Worm (Caenorhabditis elegans): ENCODE measurements around the gene C27A2.8.

The C27A2.8 gene

ce11 chrII:5101701-5102100 lies 33.9 kb upstream of the C27A2.8 start, which contains the start of the genes idpb-3 and idpb-1:
idpb-3 (minus strand) TSS chrII:5101801.
idpb-1 (plus strand) TSS chrII:5101984.
- TF ChIP-seq hmg-4 (GFP tag; optimal IDR thresholded peaks at IDR 0.05) (no peak), ceh-36 (tag; optimal IDR thresholded peaks at IDR 0.05) (no peak), hmbx-1 (tag; optimal IDR thresholded peaks at IDR 0.05) (no peak), aly-1 (tag; optimal IDR thresholded peaks at IDR 0.05) (no peak)

ce11 chrII:5099649-5100048 lies 31.8 kb upstream of the C27A2.8 start, which contains the start of gene C04G6.6:
C04G6.6 (minus strand) TSS chrII:5099749.
- TF ChIP-seq flt-1 (GFP tag; IDR thresholded peaks at IDR 0.05) (no peak), sea-1 (GFP tag; conservative IDR thresholded peaks at IDR 0.05) (no peak), aly-1 (tag; optimal IDR thresholded peaks at IDR 0.05) (no peak), scrt-1 (GFP tag; IDR thresholded peaks at IDR 0.05) (no peak), hmbx-1 (tag; optimal IDR thresholded peaks at IDR 0.05) (no peak), tra-4 (tag; optimal IDR thresholded peaks at IDR 0.05) (no peak), tbx-11 (GFP tag; IDR thresholded peaks at IDR 0.05) (no peak), hmg-4 (GFP tag; optimal IDR thresholded peaks at IDR 0.05) (no peak), F13C5.2 (tag; optimal IDR thresholded peaks at IDR 0.05) (no peak), hnd-1 (tag; optimal IDR thresholded peaks at IDR 0.05) (no peak), ets-7 (tag; optimal IDR thresholded peaks at IDR 0.05) (no peak), B0310.2 (tag; optimal IDR thresholded peaks at IDR 0.05) (no peak), pes-1 (GFP tag; IDR thresholded peaks at IDR 0.05) (no peak), ama-1 (optimal IDR thresholded peaks at IDR 0.05) (no peak)

ce11 chrII:5099034-5099433 lies 31.2 kb upstream of the C27A2.8 start:
- TF ChIP-seq ets-7 (tag; optimal IDR thresholded peaks at IDR 0.05) = no peak
- TF ChIP-seq tbx-37 (GFP tag; conservative IDR thresholded peaks at IDR 0.05) = no peak
- no peak for TF ChIP-seq hnd-1 (tag; optimal IDR thresholded peaks at IDR 0.05)
- no peak for TF ChIP-seq scrt-1 (GFP tag; IDR thresholded peaks at IDR 0.05)
- TF ChIP-seq ama-1 (optimal IDR thresholded peaks at IDR 0.05) = no peak
- TF ChIP-seq ceh-13 (GFP tag; optimal IDR thresholded peaks at IDR 0.05) = no peak
- TF ChIP-seq B0310.2 (tag; optimal IDR thresholded peaks at IDR 0.05) = no peak
- TF ChIP-seq aly-1 (tag; optimal IDR thresholded peaks at IDR 0.05) = no peak
- no peak for TF ChIP-seq F13C5.2 (tag; optimal IDR thresholded peaks at IDR 0.05)
- no peak for TF ChIP-seq tbx-11 (GFP tag; IDR thresholded peaks at IDR 0.05)
- no peak for TF ChIP-seq ceh-36 (tag; optimal IDR thresholded peaks at IDR 0.05)
- TF ChIP-seq sea-1 (GFP tag; conservative IDR thresholded peaks at IDR 0.05) = no peak
- no peak for TF ChIP-seq tra-4 (tag; optimal IDR thresholded peaks at IDR 0.05)
- no peak for TF ChIP-seq flt-1 (GFP tag; IDR thresholded peaks at IDR 0.05)
- no peak for TF ChIP-seq hmg-4 (GFP tag; optimal IDR thresholded peaks at IDR 0.05)
- TF ChIP-seq pes-1 (GFP tag; IDR thresholded peaks at IDR 0.05) = no peak

ce11 chrII:5097463-5097862 lies 29.6 kb upstream of the C27A2.8 start:
- peak; percentile 89 for TF ChIP-seq sea-1 (GFP tag; conservative IDR thresholded peaks at IDR 0.05)
- peak; percentile 81 for TF ChIP-seq scrt-1 (GFP tag; IDR thresholded peaks at IDR 0.05)
- TF ChIP-seq tbx-11 (GFP tag; IDR thresholded peaks at IDR 0.05) = peak; percentile 99
- peak; percentile 90 for TF ChIP-seq tbx-37 (GFP tag; conservative IDR thresholded peaks at IDR 0.05)

ce11 chrII:5093945-5094344 lies 26.1 kb upstream of the C27A2.8 start, which contains the start of gene C04G6.13:
C04G6.13 (plus strand) TSS chrII:5094245.
- TF ChIP-seq hmbx-1 (tag; optimal IDR thresholded peaks at IDR 0.05) (no peak), flt-1 (GFP tag; IDR thresholded peaks at IDR 0.05) (no peak), tbx-37 (GFP tag; conservative IDR thresholded peaks at IDR 0.05) (no peak), ceh-36 (tag; optimal IDR thresholded peaks at IDR 0.05) (no peak), ets-7 (tag; optimal IDR thresholded peaks at IDR 0.05) (no peak), scrt-1 (GFP tag; IDR thresholded peaks at IDR 0.05) (no peak), ama-1 (optimal IDR thresholded peaks at IDR 0.05) (no peak), ceh-13 (GFP tag; optimal IDR thresholded peaks at IDR 0.05) (no peak), aly-1 (tag; optimal IDR thresholded peaks at IDR 0.05) (no peak), sea-1 (GFP tag; conservative IDR thresholded peaks at IDR 0.05) (no peak), hmg-4 (GFP tag; optimal IDR thresholded peaks at IDR 0.05) (no peak), hnd-1 (tag; optimal IDR thresholded peaks at IDR 0.05) (no peak), pes-1 (GFP tag; IDR thresholded peaks at IDR 0.05) (no peak)

ce11 chrII:5092362-5093281 lies 24.8 kb upstream of the C27A2.8 start, which contains the start of gene C04G6.2:
C04G6.2 (plus strand) TSS chrII:5093231.
- TF ChIP-seq F13C5.2 (tag; optimal IDR thresholded peaks at IDR 0.05) (no peak), tra-4 (tag; optimal IDR thresholded peaks at IDR 0.05) (no peak), hmbx-1 (tag; optimal IDR thresholded peaks at IDR 0.05) (no peak), ama-1 (optimal IDR thresholded peaks at IDR 0.05) (no peak), aly-1 (tag; optimal IDR thresholded peaks at IDR 0.05) (no peak), scrt-1 (GFP tag; IDR thresholded peaks at IDR 0.05) (no peak), ceh-36 (tag; optimal IDR thresholded peaks at IDR 0.05) (no peak), sea-1 (GFP tag; conservative IDR thresholded peaks at IDR 0.05) (no peak), ets-7 (tag; optimal IDR thresholded peaks at IDR 0.05) (no peak), B0310.2 (tag; optimal IDR thresholded peaks at IDR 0.05) (no peak)

- TF ChIP-seq sea-1 (GFP tag; conservative IDR thresholded peaks at IDR 0.05) = no peak
- TF ChIP-seq ama-1 (optimal IDR thresholded peaks at IDR 0.05) = no peak
- no peak for TF ChIP-seq B0310.2 (tag; optimal IDR thresholded peaks at IDR 0.05)
- TF ChIP-seq F13C5.2 (tag; optimal IDR thresholded peaks at IDR 0.05) = no peak
- no peak for TF ChIP-seq scrt-1 (GFP tag; IDR thresholded peaks at IDR 0.05)
- TF ChIP-seq hnd-1 (tag; optimal IDR thresholded peaks at IDR 0.05) = no peak
- TF ChIP-seq ceh-36 (tag; optimal IDR thresholded peaks at IDR 0.05) = no peak
- no peak for TF ChIP-seq aly-1 (tag; optimal IDR thresholded peaks at IDR 0.05)
- TF ChIP-seq tbx-37 (GFP tag; conservative IDR thresholded peaks at IDR 0.05) = no peak
- no peak for TF ChIP-seq ets-7 (tag; optimal IDR thresholded peaks at IDR 0.05)
- TF ChIP-seq hmg-4 (GFP tag; optimal IDR thresholded peaks at IDR 0.05) = no peak
- TF ChIP-seq flt-1 (GFP tag; IDR thresholded peaks at IDR 0.05) = no peak
- TF ChIP-seq pes-1 (GFP tag; IDR thresholded peaks at IDR 0.05) = no peak
- TF ChIP-seq tbx-11 (GFP tag; IDR thresholded peaks at IDR 0.05) = no peak
- no peak for TF ChIP-seq ceh-13 (GFP tag; optimal IDR thresholded peaks at IDR 0.05)
- TF ChIP-seq tra-4 (tag; optimal IDR thresholded peaks at IDR 0.05) = no peak
- no peak for TF ChIP-seq hmbx-1 (tag; optimal IDR thresholded peaks at IDR 0.05)
These were observed 23.9 kb upstream of the C27A2.8 start, which contains the start of gene pld-1 for ce11 chrII:5091640-5092243. pld-1 (minus strand) TSS chrII:5091690.

Data from whole organism, early embryonic.